ENCODE assay signal across 1 fruit fly cellular context in genomic region chrX:11390625-11391363, dm6.
A peak's percentile ranks its signal among the peaks of the same experiment; 100 is the strongest.
TF ChIP-seq lines count a peak whose summit lies in the region.

No protein-coding gene starts in this region.

TF ChIP-seq in whole organism, embryonic, 481 proteins besides CTCF, POLR2A, EP300 and RAD21 (continued from another document and continues in another):
- TF ChIP-seq tll (GFP tag; optimal IDR thresholded peaks at IDR 0.05; lab: Kevin White, UChicago) (no peak), CG9932 (GFP tag; IDR thresholded peaks at IDR 0.05; lab: Robert Waterston, UW) (peak; percentile 91), ab (GFP tag; optimal IDR thresholded peaks at IDR 0.05; lab: Kevin White, UChicago) (peak; percentile 82), ac (GFP tag; optimal IDR thresholded peaks at IDR 0.05; lab: Kevin White, UChicago) (no peak), Six4 (GFP tag; optimal IDR thresholded peaks at IDR 0.05; lab: Kevin White, UChicago) (peak; percentile 70), usp (GFP tag; optimal IDR thresholded peaks at IDR 0.05; lab: Kevin White, UChicago) (no peak), CG12942 (GFP tag; optimal IDR thresholded peaks at IDR 0.05; lab: Kevin White, UChicago) (peak; percentile 64), bsh (GFP tag; optimal IDR thresholded peaks at IDR 0.05; lab: Kevin White, UChicago) (peak; percentile 62 to 65), crol (GFP tag; IDR thresholded peaks at IDR 0.05; lab: Robert Waterston, UW) (peak; percentile 41), CG1832 (GFP tag; optimal IDR thresholded peaks at IDR 0.05; lab: Kevin White, UChicago) (no peak), NK7.1 (GFP tag; optimal IDR thresholded peaks at IDR 0.05; lab: Kevin White, UChicago) (peak; percentile 4), CG2129 (GFP tag; IDR thresholded peaks at IDR 0.05; lab: Robert Waterston, UW; ENCODE audit: partially characterized antibody) (no peak), gsb-n (tag; optimal IDR thresholded peaks at IDR 0.05; lab: Kevin White, UChicago) (peak; percentile 22), Elba2 (GFP tag; optimal IDR thresholded peaks at IDR 0.05; lab: Kevin White, UChicago) (no peak), jigr1 (GFP tag; IDR thresholded peaks at IDR 0.05; lab: Robert Waterston, UW) (0 out of 3 replicates have a peak, but pooled peaks have one; percentile 18), aop (GFP tag; IDR thresholded peaks at IDR 0.05; lab: Robert Waterston, UW) (0 out of 2 replicates have a peak, but pooled peaks have one; percentile 22), lbe (GFP tag; optimal IDR thresholded peaks at IDR 0.05; lab: Kevin White, UChicago) (no peak), sima (GFP tag; optimal IDR thresholded peaks at IDR 0.05; lab: Kevin White, UChicago) (no peak), tin (GFP tag; optimal IDR thresholded peaks at IDR 0.05; lab: Kevin White, UChicago) (peak; percentile 49), B-H2 (GFP tag; optimal IDR thresholded peaks at IDR 0.05; lab: Kevin White, UChicago) (no peak), C15 (GFP tag; IDR thresholded peaks at IDR 0.05; lab: Robert Waterston, UW) (peak; percentile 74; the same call in 1 of the 3 replicates), emc (GFP tag; optimal IDR thresholded peaks at IDR 0.05; lab: Kevin White, UChicago) (peak; percentile 24), CG8281 (tag; optimal IDR thresholded peaks at IDR 0.05; lab: Kevin White, UChicago) (peak; percentile 46), CG8765 (GFP tag; IDR thresholded peaks at IDR 0.05; lab: Robert Waterston, UW) (peak; percentile 67), CG2199 (GFP tag; IDR thresholded peaks at IDR 0.05; lab: Robert Waterston, UW) (peak; percentile 77; the same call in 2 of the 3 replicates), sr (GFP tag; IDR thresholded peaks at IDR 0.05; lab: Robert Waterston, UW) (peak; percentile 57; the same call in 2 of the 3 replicates), CG4820 (GFP tag; optimal IDR thresholded peaks at IDR 0.05; lab: Kevin White, UChicago) (peak; percentile 64), CG7745 (tag; optimal IDR thresholded peaks at IDR 0.05; lab: Kevin White, UChicago) (no peak), caup (GFP tag; optimal IDR thresholded peaks at IDR 0.05; lab: Kevin White, UChicago; ENCODE audit: severe bottlenecking) (peak; percentile 77), Lim3 (GFP tag; IDR thresholded peaks at IDR 0.05; lab: Robert Waterston, UW) (peak; percentile 48; the same call in 1 of the 2 replicates), scrt (GFP tag; optimal IDR thresholded peaks at IDR 0.05; lab: Kevin White, UChicago) (peak; percentile 39), bigmax (GFP tag; optimal IDR thresholded peaks at IDR 0.05; lab: Kevin White, UChicago) (no peak), Mes4 (GFP tag; optimal IDR thresholded peaks at IDR 0.05; lab: Kevin White, UChicago) (no peak), disco-r (GFP tag; optimal IDR thresholded peaks at IDR 0.05; lab: Kevin White, UChicago) (peak; percentile 42), ato (GFP tag; IDR thresholded peaks at IDR 0.05; lab: Robert Waterston, UW; ENCODE audit: partially characterized antibody) (no peak), CG13296 (GFP tag; optimal IDR thresholded peaks at IDR 0.05; lab: Kevin White, UChicago) (peak; percentile 75), pum (GFP tag; optimal IDR thresholded peaks at IDR 0.05; lab: Kevin White, UChicago) (peak; percentile 68), YL-1 (GFP tag; optimal IDR thresholded peaks at IDR 0.05; lab: Kevin White, UChicago) (no peak), CG8089 (GFP tag; optimal IDR thresholded peaks at IDR 0.05; lab: Kevin White, UChicago) (peak; percentile 58), pfk (GFP tag; optimal IDR thresholded peaks at IDR 0.05; lab: Kevin White, UChicago) (no peak), CG12391 (tag; optimal IDR thresholded peaks at IDR 0.05; lab: Kevin White, UChicago) (peak; percentile 69), Fer1 (GFP tag; optimal IDR thresholded peaks at IDR 0.05; lab: Kevin White, UChicago) (peak; percentile 69), br (optimal IDR thresholded peaks at IDR 0.05; lab: Kevin White, UChicago) (no peak), pzg (GFP tag; optimal IDR thresholded peaks at IDR 0.05; lab: Kevin White, UChicago) (peak; percentile 4), hkb (optimal IDR thresholded peaks at IDR 0.05; lab: Kevin White, UChicago) (no peak), hkb (GFP tag; IDR thresholded peaks at IDR 0.05; lab: Robert Waterston, UW) (peak; percentile 87), bbx (GFP tag; IDR thresholded peaks at IDR 0.05; lab: Robert Waterston, UW; ENCODE audit: partially characterized antibody) (no peak), CG12071 (GFP tag; optimal IDR thresholded peaks at IDR 0.05; lab: Kevin White, UChicago) (peak; percentile 78), ham (GFP tag; IDR thresholded peaks at IDR 0.05; lab: Robert Waterston, UW) (peak; percentile 67; the same call in 1 of the 2 replicates), CG8359 (GFP tag; optimal IDR thresholded peaks at IDR 0.05; lab: Kevin White, UChicago; ENCODE audit: borderline replicate concordance) (peak; percentile 20), sc (optimal IDR thresholded peaks at IDR 0.05; lab: Kevin White, UChicago) (no peak), sc (GFP tag; optimal IDR thresholded peaks at IDR 0.05; lab: Kevin White, UChicago) (peak; percentile 52), ftz-f1 (GFP tag; optimal IDR thresholded peaks at IDR 0.05; lab: Kevin White, UChicago) (no peak), Scr (GFP tag; IDR thresholded peaks at IDR 0.05; lab: Robert Waterston, UW; ENCODE audit: partially characterized antibody) (no peak), Doc2 (GFP tag; IDR thresholded peaks at IDR 0.05; lab: Robert Waterston, UW) (peak; percentile 66), Sin3A (optimal IDR thresholded peaks at IDR 0.05; lab: Kevin White, UChicago) (no peak), lilli (GFP tag; optimal IDR thresholded peaks at IDR 0.05; lab: Kevin White, UChicago) (peak; percentile 86), CG2202 (tag; optimal IDR thresholded peaks at IDR 0.05; lab: Kevin White, UChicago) (no peak), Atf3 (GFP tag; optimal IDR thresholded peaks at IDR 0.05; lab: Kevin White, UChicago) (peak; percentile 57), ci (GFP tag; IDR thresholded peaks at IDR 0.05; lab: Robert Waterston, UW) (peak; percentile 90), HHEX (GFP tag; optimal IDR thresholded peaks at IDR 0.05; lab: Kevin White, UChicago) (peak; percentile 71), Dbx (GFP tag; IDR thresholded peaks at IDR 0.05; lab: Robert Waterston, UW) (peak; percentile 88), CG15601 (tag; optimal IDR thresholded peaks at IDR 0.05; lab: Kevin White, UChicago) (peak; percentile 55), Gug (GFP tag; IDR thresholded peaks at IDR 0.05; lab: Robert Waterston, UW) (peak; percentile 79), NfI (GFP tag; optimal IDR thresholded peaks at IDR 0.05; lab: Kevin White, UChicago) (peak; percentile 78), CG7839 (tag; optimal IDR thresholded peaks at IDR 0.05; lab: Kevin White, UChicago) (peak; percentile 85), Ssrp (tag; optimal IDR thresholded peaks at IDR 0.05; lab: Kevin White, UChicago) (peak; percentile 62), CG33213 (GFP tag; optimal IDR thresholded peaks at IDR 0.05; lab: Kevin White, UChicago) (peak; percentile 56), MESR4 (GFP tag; optimal IDR thresholded peaks at IDR 0.05; lab: Kevin White, UChicago) (no peak), CG2875 (GFP tag; optimal IDR thresholded peaks at IDR 0.05; lab: Kevin White, UChicago) (peak; percentile 40), CG6813 (GFP tag; optimal IDR thresholded peaks at IDR 0.05; lab: Kevin White, UChicago) (peak; percentile 54), CG18262 (tag; optimal IDR thresholded peaks at IDR 0.05; lab: Kevin White, UChicago) (peak; percentile 79), Bdp1 (GFP tag; optimal IDR thresholded peaks at IDR 0.05; lab: Kevin White, UChicago) (peak; percentile 70), unc-4 (GFP tag; IDR thresholded peaks at IDR 0.05; lab: Robert Waterston, UW; ENCODE audit: partially characterized antibody) (no peak), CG2678 (tag; optimal IDR thresholded peaks at IDR 0.05; lab: Kevin White, UChicago) (peak; percentile 87), CG11695 (GFP tag; IDR thresholded peaks at IDR 0.05; lab: Robert Waterston, UW) (peak; percentile 72), CG13424 (tag; optimal IDR thresholded peaks at IDR 0.05; lab: Kevin White, UChicago) (peak; percentile 78), al (GFP tag; IDR thresholded peaks at IDR 0.05; lab: Robert Waterston, UW) (peak; percentile 85), Pdp1 (GFP tag; optimal IDR thresholded peaks at IDR 0.05; lab: Kevin White, UChicago) (peak; percentile 54 to 77), Stat92E (GFP tag; optimal IDR thresholded peaks at IDR 0.05; lab: Kevin White, UChicago) (no peak), ttk (GFP tag; IDR thresholded peaks at IDR 0.05; lab: Robert Waterston, UW) (peak; percentile 82), cas (GFP tag; IDR thresholded peaks at IDR 0.05; lab: Robert Waterston, UW) (peak; percentile 61), luna (GFP tag; optimal IDR thresholded peaks at IDR 0.05; lab: Kevin White, UChicago) (no peak), Hsf (GFP tag; optimal IDR thresholded peaks at IDR 0.05; lab: Kevin White, UChicago) (peak; percentile 74), HLH54F (GFP tag; optimal IDR thresholded peaks at IDR 0.05; lab: Kevin White, UChicago) (peak; percentile 72), CG17359 (tag; optimal IDR thresholded peaks at IDR 0.05; lab: Kevin White, UChicago) (peak; percentile 80), slou (GFP tag; optimal IDR thresholded peaks at IDR 0.05; lab: Kevin White, UChicago) (peak; percentile 63), dimm (GFP tag; IDR thresholded peaks at IDR 0.05; lab: Robert Waterston, UW) (peak; percentile 69), CG3281 (GFP tag; optimal IDR thresholded peaks at IDR 0.05; lab: Kevin White, UChicago) (peak; percentile 83), kni (GFP tag; optimal IDR thresholded peaks at IDR 0.05; lab: Kevin White, UChicago) (no peak), CG18476 (GFP tag; optimal IDR thresholded peaks at IDR 0.05; lab: Kevin White, UChicago) (peak; percentile 68), Hmx (GFP tag; optimal IDR thresholded peaks at IDR 0.05; lab: Kevin White, UChicago) (peak; percentile 39), CG11247 (GFP tag; IDR thresholded peaks at IDR 0.05; lab: Robert Waterston, UW) (peak; percentile 84), p53 (GFP tag; optimal IDR thresholded peaks at IDR 0.05; lab: Kevin White, UChicago) (peak; percentile 38), nau (GFP tag; optimal IDR thresholded peaks at IDR 0.05; lab: Kevin White, UChicago) (peak; percentile 34), Dad (GFP tag; optimal IDR thresholded peaks at IDR 0.05; lab: Kevin White, UChicago) (peak; percentile 53), Oli (tag; optimal IDR thresholded peaks at IDR 0.05; lab: Kevin White, UChicago) (peak; percentile 81), Ada2b (GFP tag; IDR thresholded peaks at IDR 0.05; lab: Robert Waterston, UW) (peak; percentile 91), Ets97D (GFP tag; optimal IDR thresholded peaks at IDR 0.05; lab: Kevin White, UChicago) (peak; percentile 58), GATAe (GFP tag; conservative IDR thresholded peaks at IDR 0.05; lab: Robert Waterston, UW) (peak; percentile 50), chif (GFP tag; optimal IDR thresholded peaks at IDR 0.05; lab: Kevin White, UChicago) (peak; percentile 59 to 83), lola (GFP tag; optimal IDR thresholded peaks at IDR 0.05; lab: Kevin White, UChicago) (peak in 1 of 3 experiments; percentile 60), CG5953 (GFP tag; IDR thresholded peaks at IDR 0.05; lab: Robert Waterston, UW) (peak; percentile 84), tup (GFP tag; optimal IDR thresholded peaks at IDR 0.05; lab: Kevin White, UChicago) (peak; percentile 45), ken (GFP tag; IDR thresholded peaks at IDR 0.05; lab: Robert Waterston, UW) (peak; percentile 84), CG6654 (GFP tag; optimal IDR thresholded peaks at IDR 0.05; lab: Kevin White, UChicago) (no peak), gfzf (GFP tag; optimal IDR thresholded peaks at IDR 0.05; lab: Kevin White, UChicago) (no peak), CG3726 (GFP tag; IDR thresholded peaks at IDR 0.05; lab: Robert Waterston, UW) (peak; percentile 79; the same call in 2 of the 3 replicates), otp (GFP tag; IDR thresholded peaks at IDR 0.05; lab: Robert Waterston, UW) (peak; percentile 59; the same call in 2 of the 3 replicates), CG3995 (GFP tag; optimal IDR thresholded peaks at IDR 0.05; lab: Kevin White, UChicago) (peak; percentile 13), Nf-YB (GFP tag; optimal IDR thresholded peaks at IDR 0.05; lab: Kevin White, UChicago) (peak; percentile 34), CG11696 (GFP tag; IDR thresholded peaks at IDR 0.05; lab: Robert Waterston, UW) (peak; percentile 79), CG17328 (GFP tag; IDR thresholded peaks at IDR 0.05; lab: Robert Waterston, UW) (peak; percentile 85), odd (GFP tag; optimal IDR thresholded peaks at IDR 0.05; lab: Kevin White, UChicago) (peak; percentile 77), CG1529 (GFP tag; optimal IDR thresholded peaks at IDR 0.05; lab: Kevin White, UChicago) (peak; percentile 41), fd102C (GFP tag; optimal IDR thresholded peaks at IDR 0.05; lab: Kevin White, UChicago) (no peak), MTF-1 (GFP tag; optimal IDR thresholded peaks at IDR 0.05; lab: Kevin White, UChicago; ENCODE audit: borderline replicate concordance) (peak; percentile 57), Chrac-16 (GFP tag; optimal IDR thresholded peaks at IDR 0.05; lab: Kevin White, UChicago) (peak; percentile 65), CG10267 (tag; optimal IDR thresholded peaks at IDR 0.05; lab: Kevin White, UChicago) (peak; percentile 57), Sry-δ (GFP tag; optimal IDR thresholded peaks at IDR 0.05; lab: Kevin White, UChicago) (peak; percentile 28), CG14441 (GFP tag; IDR thresholded peaks at IDR 0.05; lab: Robert Waterston, UW) (peak; percentile 89), grn (GFP tag; optimal IDR thresholded peaks at IDR 0.05; lab: Kevin White, UChicago) (no peak), gsb (GFP tag; IDR thresholded peaks at IDR 0.05; lab: Robert Waterston, UW) (peak; percentile 64), cg (GFP tag; optimal IDR thresholded peaks at IDR 0.05; lab: Kevin White, UChicago) (no peak), Hey (tag; optimal IDR thresholded peaks at IDR 0.05; lab: Kevin White, UChicago) (peak; percentile 5), Dfd (GFP tag; optimal IDR thresholded peaks at IDR 0.05; lab: Kevin White, UChicago) (no peak), peb (GFP tag; IDR thresholded peaks at IDR 0.05; lab: Robert Waterston, UW) (peak; percentile 63), salm (tag; optimal IDR thresholded peaks at IDR 0.05; lab: Kevin White, UChicago) (peak; percentile 40), Hr51 (GFP tag; optimal IDR thresholded peaks at IDR 0.05; lab: Kevin White, UChicago) (peak; percentile 72 to 76), shn (GFP tag; optimal IDR thresholded peaks at IDR 0.05; lab: Kevin White, UChicago) (peak; percentile 70), hb (GFP tag; IDR thresholded peaks at IDR 0.05; lab: Robert Waterston, UW; ENCODE audit: partially characterized antibody) (no peak)
